Worm (Caenorhabditis elegans): ENCODE data around the gene chst-1.

chst-1 gene

ce11 chrII:8075324-8075810 is 31.4 kb downstream of the chst-1 start, which contains the start of gene K02C4.2 (continued):
- TF ChIP-seq ets-4 (tag; optimal IDR thresholded peaks at IDR 0.05) (no peak), hlh-15 (tag; optimal IDR thresholded peaks at IDR 0.05) (no peak), madf-2 (tag; optimal IDR thresholded peaks at IDR 0.05) (no peak), fkh-6 (tag; optimal IDR thresholded peaks at IDR 0.05) (peak; percentile 46), ceh-9 (tag; optimal IDR thresholded peaks at IDR 0.05) (no peak), odd-2 (tag; optimal IDR thresholded peaks at IDR 0.05) (peak; percentile 12), fax-1 (tag; optimal IDR thresholded peaks at IDR 0.05) (peak; percentile 9), pha-4 (tag; optimal IDR thresholded peaks at IDR 0.05) (no peak), Y22D7AL.16 (tag; optimal IDR thresholded peaks at IDR 0.05) (no peak), dve-1 (tag; optimal IDR thresholded peaks at IDR 0.05) (peak; percentile 76), che-1 (tag; optimal IDR thresholded peaks at IDR 0.05) (peak; percentile 71), mec-3 (tag; optimal IDR thresholded peaks at IDR 0.05; ENCODE audit: borderline replicate concordance) (no peak), pax-1 (tag; optimal IDR thresholded peaks at IDR 0.05) (no peak), ceh-14 (tag; optimal IDR thresholded peaks at IDR 0.05) (peak; percentile 40), lim-6 (tag; optimal IDR thresholded peaks at IDR 0.05) (no peak), syd-9 (tag; optimal IDR thresholded peaks at IDR 0.05) (no peak), ref-2 (tag; optimal IDR thresholded peaks at IDR 0.05) (peak; percentile 59), ceh-34 (tag; optimal IDR thresholded peaks at IDR 0.05) (peak; percentile 52), sdc-2 (tag; optimal IDR thresholded peaks at IDR 0.05) (no peak), nfya-1 (tag; optimal IDR thresholded peaks at IDR 0.05) (peak; percentile 51), ahr-1 (tag; optimal IDR thresholded peaks at IDR 0.05) (no peak), ceh-30 (tag; optimal IDR thresholded peaks at IDR 0.05) (no peak), ztf-16 (tag; optimal IDR thresholded peaks at IDR 0.05) (peak; percentile 67), K02D7.2 (tag; optimal IDR thresholded peaks at IDR 0.05) (peak; percentile 5), gmeb-2 (tag; optimal IDR thresholded peaks at IDR 0.05) (no peak), sox-4 (tag; optimal IDR thresholded peaks at IDR 0.05) (peak; percentile 55), pros-1 (tag; optimal IDR thresholded peaks at IDR 0.05) (no peak), pqm-1 (tag; optimal IDR thresholded peaks at IDR 0.05) (no peak), F13H6.1 (tag; optimal IDR thresholded peaks at IDR 0.05) (no peak), dmd-4 (tag; optimal IDR thresholded peaks at IDR 0.05; ENCODE audit: borderline replicate concordance) (no peak), unc-55 (GFP tag; optimal IDR thresholded peaks at IDR 0.05) (no peak), ceh-45 (GFP tag; IDR thresholded peaks at IDR 0.05) (0 out of 2 replicates have a peak, but pooled peaks have one; percentile 30)

- TF ChIP-seq sox-4 (tag; optimal IDR thresholded peaks at IDR 0.05) = no peak
Observed at ce11 chrII:8074058-8074457, 32.7 kb downstream of the chst-1 start.

ce11 chrII:8073222-8073621 is 33.5 kb downstream of the chst-1 start, which contains the start of gene gpcp-2:
Gene gpcp-2, minus strand, starts transcription at chrII:8073374.
- TF ChIP-seq elt-2 (tag; optimal IDR thresholded peaks at IDR 0.05) = peak; percentile 24
- TF ChIP-seq zip-5 (tag; optimal IDR thresholded peaks at IDR 0.05) = no peak

ce11 chrII:8071801-8072544 is 34.8 kb downstream of the chst-1 start:
- TF ChIP-seq ceh-34 (tag; optimal IDR thresholded peaks at IDR 0.05) (peak; percentile 84), elt-4 (tag; optimal IDR thresholded peaks at IDR 0.05) (no peak), K02D7.2 (tag; optimal IDR thresholded peaks at IDR 0.05) (no peak), nfya-1 (tag; optimal IDR thresholded peaks at IDR 0.05) (peak; percentile 1), hlh-13 (GFP tag; optimal IDR thresholded peaks at IDR 0.05) (no peak), odd-2 (tag; optimal IDR thresholded peaks at IDR 0.05) (no peak), ceh-6 (GFP tag; optimal IDR thresholded peaks at IDR 0.05) (no peak), ceh-18 (tag; optimal IDR thresholded peaks at IDR 0.05) (peak; percentile 17), ceh-48 (tag; optimal IDR thresholded peaks at IDR 0.05) (peak; percentile 42), ceh-19 (GFP tag; optimal IDR thresholded peaks at IDR 0.05) (peak; percentile 40), fax-1 (tag; optimal IDR thresholded peaks at IDR 0.05) (no peak), unc-3 (GFP tag; conservative IDR thresholded peaks at IDR 0.05) (no peak), unc-3 (tag; optimal IDR thresholded peaks at IDR 0.05) (no peak), ztf-16 (tag; optimal IDR thresholded peaks at IDR 0.05) (no peak), ceh-14 (tag; optimal IDR thresholded peaks at IDR 0.05) (no peak), unc-86 (tag; optimal IDR thresholded peaks at IDR 0.05) (no peak), T23F11.4 (GFP tag; optimal IDR thresholded peaks at IDR 0.05) (no peak), pag-3 (tag; optimal IDR thresholded peaks at IDR 0.05; ENCODE audit: borderline replicate concordance) (no peak), hlh-30 (tag; optimal IDR thresholded peaks at IDR 0.05; ENCODE audit: insufficient read depth) (peak; percentile 85), ceh-45 (GFP tag; IDR thresholded peaks at IDR 0.05) (no peak), C38D4.7 (GFP tag; optimal IDR thresholded peaks at IDR 0.05) (no peak)

All from whole organism, late embryonic.